Fruit fly (Drosophila melanogaster) whole organism, embryonic: ENCODE results near the gene ewg.

Experiments used
- Awh ChIP-seq: fragments of 200-800 bp; sonication (Bioruptor generic); IDR thresholded peaks from 2 replicates; pipeline ENCODE4, ENCODE4 v1.3.6; 2022; ENCODE audit warnings: missing biosample characterization, missing genetic modification characterization
- Bdp1 ChIP-seq: fragments of 200-800 bp; sonication (Bioruptor generic); optimal IDR thresholded peaks from 3 replicates; lab custom pipeline; 2016; ENCODE audit warnings: missing biosample characterization, missing genetic modification characterization
- Blimp-1 ChIP-seq: fragments of 200-800 bp; sonication (Bioruptor generic); optimal IDR thresholded peaks from 3 replicates; lab custom pipeline; 2018; ENCODE audit warnings: missing biosample characterization, missing genetic modification characterization, mild to moderate bottlenecking, moderate library complexity, missing genetic modification reagents
- CG10274 ChIP-seq: fragments of 200-800 bp; sonication (Bioruptor generic); optimal IDR thresholded peaks from 3 replicates; lab custom pipeline; 2017; ENCODE audit warnings: missing biosample characterization, mild to moderate bottlenecking, missing genetic modification characterization
- CG11696 ChIP-seq: fragments of 200-800 bp; sonication (Bioruptor generic); IDR thresholded peaks from 2 replicates; pipeline ENCODE4 v1.3.6; 2022; ENCODE audit warnings: missing biosample characterization, missing genetic modification characterization
- CG12071 ChIP-seq: fragments of 200-800 bp; sonication (Bioruptor generic); optimal IDR thresholded peaks from 3 replicates; lab custom pipeline; 2018; ENCODE audit warnings: missing biosample characterization, mild to moderate bottlenecking, missing genetic modification characterization
- CG12155 ChIP-seq: fragments of 200-800 bp; sonication (Bioruptor generic); optimal IDR thresholded peaks from 3 replicates; lab custom pipeline; 2016; ENCODE audit warnings: missing biosample characterization, missing genetic modification characterization
- CG12299 ChIP-seq: fragments of 200-800 bp; sonication (Bioruptor generic); optimal IDR thresholded peaks from 2 replicates; lab custom pipeline; 2018; ENCODE audit warnings: missing biosample characterization, mild to moderate bottlenecking, missing genetic modification characterization
- CG13123 ChIP-seq: fragments of 200-800 bp; sonication (Bioruptor generic); optimal IDR thresholded peaks from 2 replicates; lab custom pipeline; 2016; ENCODE audit warnings: missing biosample characterization, missing genetic modification characterization
- CG13775 ChIP-seq: fragments of 200-800 bp; sonication (Bioruptor generic); optimal IDR thresholded peaks from 3 replicates; lab custom pipeline; 2017; ENCODE audit warnings: missing biosample characterization, mild to moderate bottlenecking, missing genetic modification characterization
- CG14667 ChIP-seq: fragments of 200-800 bp; sonication (Bioruptor generic); IDR thresholded peaks from 2 replicates; pipeline ENCODE4 v1.3.6; 2022; ENCODE audit warnings: missing biosample characterization, missing genetic modification characterization
- CG14710 ChIP-seq: fragments of 200-800 bp; sonication (Bioruptor generic); optimal IDR thresholded peaks from 3 replicates; lab custom pipeline; 2019; ENCODE audit warnings: missing biosample characterization, mild to moderate bottlenecking, missing genetic modification characterization, moderate library complexity
- CG18764 ChIP-seq: fragments of 200-800 bp; sonication (Bioruptor generic); optimal IDR thresholded peaks from 3 replicates; lab custom pipeline; 2016; ENCODE audit warnings: missing biosample characterization, missing genetic modification characterization
- CG2199 ChIP-seq: fragments of 200-800 bp; sonication (Bioruptor generic); IDR thresholded peaks from 3 replicates; pipeline ENCODE4 v1.3.6; 2022; ENCODE audit warnings: missing biosample characterization, missing genetic modification characterization
- CG32532 ChIP-seq: fragments of 200-800 bp; sonication (Bioruptor generic); IDR thresholded peaks from 2 replicates; pipeline ENCODE4 v1.3.6; 2022; ENCODE audit warnings: missing biosample characterization, missing genetic modification characterization
- CG32767 ChIP-seq: fragments of 200-800 bp; sonication (Bioruptor generic); IDR thresholded peaks from 2 replicates; pipeline ENCODE4 v1.3.6; 2022; ENCODE audit warnings: missing biosample characterization, missing genetic modification characterization
- CG34422 ChIP-seq: fragments of 200-800 bp; sonication (Bioruptor generic); IDR thresholded peaks from 3 replicates; pipeline ENCODE4 v1.3.6; 2022; ENCODE audit warnings: missing biosample characterization, missing genetic modification characterization
- CG3847 ChIP-seq: fragments of 200-800 bp; sonication (Bioruptor generic); IDR thresholded peaks from 2 replicates; pipeline ENCODE4 v1.3.6; 2022; ENCODE audit warnings: missing biosample characterization, missing genetic modification characterization
- CG4328 ChIP-seq: fragments of 200-800 bp; sonication (Bioruptor generic); optimal IDR thresholded peaks from 3 replicates; lab custom pipeline; 2017; ENCODE audit warnings: missing biosample characterization, missing genetic modification reagents, missing genetic modification characterization
- CG5953 ChIP-seq: fragments of 200-800 bp; sonication (Bioruptor generic); IDR thresholded peaks from 2 replicates; pipeline ENCODE4 v1.3.6; 2022; ENCODE audit warnings: missing biosample characterization, missing genetic modification characterization
- CG8388 ChIP-seq: fragments of 200-800 bp; sonication (Bioruptor generic); optimal IDR thresholded peaks from 2 replicates; lab custom pipeline; 2019; ENCODE audit warnings: missing biosample characterization, mild to moderate bottlenecking, missing genetic modification characterization, moderate library complexity
- CG9727 ChIP-seq: fragments of 200-800 bp; sonication (Bioruptor generic); optimal IDR thresholded peaks from 3 replicates; lab custom pipeline; 2017; ENCODE audit warnings: missing biosample characterization, mild to moderate bottlenecking, missing genetic modification characterization
- CG9797 ChIP-seq: fragments of 200-800 bp; sonication (Bioruptor generic); optimal IDR thresholded peaks from 3 replicates; lab custom pipeline; 2018; ENCODE audit warnings: missing biosample characterization, mild to moderate bottlenecking, missing genetic modification characterization
- Chrac-16 ChIP-seq: fragments of 200-800 bp; sonication (Bioruptor generic); optimal IDR thresholded peaks from 3 replicates; lab custom pipeline; 2016; ENCODE audit warnings: missing biosample characterization, missing genetic modification characterization
- D19A ChIP-seq: fragments of 200-800 bp; optimal IDR thresholded peaks from 3 replicates; lab custom pipeline; 2019; ENCODE audit warnings: missing biosample characterization, mild to moderate bottlenecking, missing genetic modification characterization, moderate library complexity
- Dp ChIP-seq: fragments of 200-800 bp; sonication (Bioruptor generic); optimal IDR thresholded peaks from 2 replicates; lab custom pipeline; 2018; ENCODE audit warnings: missing biosample characterization, mild to moderate bottlenecking, missing genetic modification characterization, moderate library complexity
- Drgx ChIP-seq: fragments of 200-800 bp; sonication (Bioruptor generic); IDR thresholded peaks from 2 replicates; pipeline ENCODE4 v1.3.6; 2022; ENCODE audit warnings: missing biosample characterization, missing genetic modification characterization
- HmgD ChIP-seq: fragments of 200-800 bp; sonication (Bioruptor generic); optimal IDR thresholded peaks from 3 replicates; lab custom pipeline; 2016; ENCODE audit warnings: missing biosample characterization, missing genetic modification characterization
- NK7.1 ChIP-seq: fragments of 200-800 bp; sonication (Bioruptor generic); optimal IDR thresholded peaks from 3 replicates; lab custom pipeline; 2016; ENCODE audit warnings: missing biosample characterization, missing genetic modification characterization
- Ptx1 ChIP-seq: fragments of 200-800 bp; sonication (Bioruptor generic); IDR thresholded peaks from 2 replicates; pipeline ENCODE4 v1.3.6; 2022; ENCODE audit warnings: missing biosample characterization, missing genetic modification characterization
- Six4 ChIP-seq: fragments of 200-800 bp; sonication (Bioruptor generic); optimal IDR thresholded peaks from 2 replicates; lab custom pipeline; 2016; ENCODE audit warnings: missing biosample characterization, missing genetic modification characterization
- ab ChIP-seq: fragments of 200-800 bp; sonication (Bioruptor generic); optimal IDR thresholded peaks from 2 replicates; lab custom pipeline; 2016; ENCODE audit warnings: missing biosample characterization, missing genetic modification characterization
- ap ChIP-seq: fragments of 200-800 bp; sonication (Bioruptor generic); IDR thresholded peaks from 2 replicates; pipeline ENCODE4 v1.3.6; 2022; ENCODE audit warnings: missing biosample characterization, missing genetic modification characterization
- bbx ChIP-seq: fragments of 200-800 bp; sonication (Bioruptor generic); IDR thresholded peaks from 2 replicates; pipeline ENCODE4 v1.3.6; 2022; ENCODE audit warnings: missing biosample characterization, missing genetic modification characterization; ENCODE audit not compliant: partially characterized antibody
- crc ChIP-seq: fragments of 200-800 bp; sonication (Bioruptor generic); optimal IDR thresholded peaks from 2 replicates; lab custom pipeline; 2016; ENCODE audit warnings: missing biosample characterization, missing genetic modification characterization
- dpn ChIP-seq, 2 experiments: fragments of 200-800 bp; sonication (Bioruptor generic); optimal IDR thresholded peaks; 3 replicates each; lab custom pipeline; 2016; ENCODE audit warnings: missing biosample characterization in 2 of 2, missing genetic modification characterization in 2 of 2
- grn ChIP-seq: fragments of 200-800 bp; sonication (Bioruptor generic); optimal IDR thresholded peaks from 3 replicates; lab custom pipeline; 2017; ENCODE audit warnings: missing biosample characterization, missing genetic modification characterization
- her ChIP-seq: fragments of 200-800 bp; sonication (Bioruptor generic); optimal IDR thresholded peaks from 2 replicates; lab custom pipeline; 2016; ENCODE audit warnings: missing biosample characterization, missing genetic modification characterization
- insv ChIP-seq, 2 experiments: fragments of 200-800 bp; sonication (Bioruptor generic); optimal IDR thresholded peaks; 3 replicates each; lab custom pipeline; 2016 to 2018; ENCODE audit warnings: missing biosample characterization in 2 of 2, missing genetic modification characterization in 2 of 2
- lilli ChIP-seq: fragments of 200-800 bp; sonication (Bioruptor generic); optimal IDR thresholded peaks from 3 replicates; lab custom pipeline; 2016; ENCODE audit warnings: missing biosample characterization, missing genetic modification characterization
- nmo ChIP-seq: fragments of 200-800 bp; sonication (Bioruptor generic); optimal IDR thresholded peaks from 2 replicates; lab custom pipeline; 2018; ENCODE audit warnings: missing biosample characterization, mild to moderate bottlenecking, missing genetic modification characterization, moderate library complexity
- otp ChIP-seq: fragments of 200-800 bp; sonication (Bioruptor generic); IDR thresholded peaks from 3 replicates; pipeline ENCODE4, ENCODE4 v1.3.6; 2022; ENCODE audit warnings: missing biosample characterization, missing genetic modification characterization
- pb ChIP-seq: fragments of 200-800 bp; sonication (Bioruptor generic); optimal IDR thresholded peaks from 3 replicates; lab custom pipeline; 2016; ENCODE audit warnings: missing biosample characterization, missing genetic modification characterization
- pnt ChIP-seq: fragments of 200-800 bp; sonication (Bioruptor generic); optimal IDR thresholded peaks from 3 replicates; lab custom pipeline; 2016; ENCODE audit warnings: missing biosample characterization, missing genetic modification characterization
- pzg ChIP-seq: fragments of 200-800 bp; sonication (Bioruptor generic); optimal IDR thresholded peaks from 3 replicates; lab custom pipeline; 2018; ENCODE audit warnings: missing biosample characterization, mild to moderate bottlenecking, missing genetic modification characterization, moderate library complexity
- repo ChIP-seq: fragments of 200-800 bp; sonication (Bioruptor generic); optimal IDR thresholded peaks from 2 replicates; lab custom pipeline; 2016; ENCODE audit warnings: missing biosample characterization, missing genetic modification characterization
- run ChIP-seq: fragments of 200-800 bp; sonication (Bioruptor generic); optimal IDR thresholded peaks from 3 replicates; lab custom pipeline; 2018; ENCODE audit warnings: missing biosample characterization, mild to moderate bottlenecking, missing genetic modification characterization
- sens ChIP-seq: fragments of 200-800 bp; sonication (Bioruptor generic); peaks from one replicate; lab custom pipeline; 2016; ENCODE audit warnings: missing biosample characterization, missing genetic modification characterization
- stwl ChIP-seq: fragments of 200-800 bp; sonication (Bioruptor generic); optimal IDR thresholded peaks from 3 replicates; lab custom pipeline; 2018; ENCODE audit warnings: missing biosample characterization, mild to moderate bottlenecking, missing genetic modification characterization, moderate library complexity
- tna ChIP-seq: fragments of 200-800 bp; sonication (Bioruptor generic); IDR thresholded peaks from 2 replicates; pipeline ENCODE4 v1.3.6; 2022; ENCODE audit warnings: missing biosample characterization, missing genetic modification characterization; ENCODE audit not compliant: partially characterized antibody
- toy ChIP-seq: fragments of 200-800 bp; sonication (Bioruptor generic); IDR thresholded peaks from 2 replicates; pipeline ENCODE4 v1.3.6; 2022; ENCODE audit warnings: missing biosample characterization, missing genetic modification characterization
- vfl ChIP-seq: fragments of 200-800 bp; sonication (Bioruptor generic); optimal IDR thresholded peaks from 2 replicates; lab custom pipeline; 2016; ENCODE audit warnings: missing biosample characterization, missing genetic modification characterization
- wdn ChIP-seq: fragments of 200-800 bp; sonication (Bioruptor generic); IDR thresholded peaks from 2 replicates; pipeline ENCODE4 v1.3.6; 2022; ENCODE audit warnings: missing biosample characterization, missing genetic modification characterization

ewg gene

dm6 chrX:255369-255768 lies 24.1 kb downstream of the ewg start, which contains the start of gene cin (continued):
- TF ChIP-seq Ptx1 (GFP tag; lab: Robert Waterston, UW) (no peak; the same call in 1 of the 2 replicates), CG10274 (GFP tag; lab: Kevin White, UChicago) (no peak), CG14667 (GFP tag; lab: Robert Waterston, UW) (no peak), lilli (GFP tag; lab: Kevin White, UChicago) (peak; percentile 36), CG3847 (GFP tag; lab: Robert Waterston, UW) (no peak), Blimp-1 (GFP tag; lab: Kevin White, UChicago) (no peak), NK7.1 (GFP tag; lab: Kevin White, UChicago) (no peak), CG34422 (GFP tag; lab: Robert Waterston, UW) (no peak), Drgx (GFP tag; lab: Robert Waterston, UW) (0 out of 2 replicates have a peak, but pooled peaks have one; percentile 26), sens (GFP tag; lab: Kevin White, UChicago) (peak; percentile 85), vfl (no peak), her (GFP tag; lab: Kevin White, UChicago) (no peak), ap (GFP tag; lab: Robert Waterston, UW) (no peak), CG4328 (GFP tag; lab: Kevin White, UChicago) (no peak), stwl (tag; lab: Kevin White, UChicago) (peak; percentile 59), CG5953 (no peak), CG11696 (no peak), crc (GFP tag; lab: Kevin White, UChicago) (no peak), CG12071 (no peak), CG18764 (GFP tag; lab: Kevin White, UChicago) (no peak), repo (GFP tag; lab: Kevin White, UChicago) (no peak), Chrac-16 (GFP tag; lab: Kevin White, UChicago) (peak; percentile 15), D19A (tag; lab: Kevin White, UChicago) (peak; percentile 5), Bdp1 (GFP tag; lab: Kevin White, UChicago) (no peak), otp (GFP tag; lab: Robert Waterston, UW) (no peak), CG8388 (GFP tag; lab: Kevin White, UChicago) (peak; percentile 25), Dp (no peak), dpn (GFP tag; optimal IDR thresholded peaks at IDR 0.05; lab: Kevin White, UChicago) (no peak), grn (no peak), CG12299 (tag; lab: Kevin White, UChicago) (peak; percentile 12), CG2199 (GFP tag; lab: Robert Waterston, UW) (no peak), Awh (GFP tag; lab: Robert Waterston, UW) (no peak), Six4 (GFP tag; lab: Kevin White, UChicago) (no peak), wdn (GFP tag; lab: Robert Waterston, UW) (no peak), CG12155 (GFP tag; lab: Kevin White, UChicago) (peak; percentile 29), pb (GFP tag; lab: Kevin White, UChicago) (no peak), CG9727 (GFP tag; lab: Kevin White, UChicago) (peak; percentile 53), ab (GFP tag; lab: Kevin White, UChicago) (no peak), tna (GFP tag; lab: Robert Waterston, UW) (no peak), run (tag; lab: Kevin White, UChicago) (no peak), CG32767 (GFP tag; lab: Robert Waterston, UW) (no peak), toy (GFP tag; lab: Robert Waterston, UW) (no peak), bbx (GFP tag; lab: Robert Waterston, UW) (no peak), CG13123 (GFP tag; lab: Kevin White, UChicago) (no peak), pnt (GFP tag; lab: Kevin White, UChicago) (no peak), CG32532 (GFP tag; lab: Robert Waterston, UW) (no peak), CG13775 (GFP tag; lab: Kevin White, UChicago) (peak; percentile 39), CG14710 (tag; lab: Kevin White, UChicago) (peak; percentile 99), insv (GFP tag; optimal IDR thresholded peaks at IDR 0.05; lab: Kevin White, UChicago) (no peak), pzg (peak; percentile 7), nmo (GFP tag; lab: Kevin White, UChicago) (peak; percentile 57), CG9797 (GFP tag; lab: Kevin White, UChicago) (no peak), HmgD (GFP tag; lab: Kevin White, UChicago) (no peak)
